Worm (Caenorhabditis elegans): ENCODE data around the gene gob-1.
A peak's percentile ranks its signal among the peaks of the same experiment; 100 is the strongest.

gob-1 gene

ce11 chrX:15541437-15541836 lies 48.0 kb downstream of the gob-1 start:
- TF ChIP-seq sox-4 (tag; optimal IDR thresholded peaks at IDR 0.05) (peak; percentile 16), dsc-1 (tag; optimal IDR thresholded peaks at IDR 0.05) (peak; percentile 93), egl-27 (tag; optimal IDR thresholded peaks at IDR 0.05) (no peak), nhr-71 (tag; optimal IDR thresholded peaks at IDR 0.05) (peak; percentile 2), skn-1 (tag; optimal IDR thresholded peaks at IDR 0.05) (no peak), aly-2 (tag; optimal IDR thresholded peaks at IDR 0.05) (no peak), pax-3 (tag; optimal IDR thresholded peaks at IDR 0.05) (peak; percentile 47), fkh-8 (tag; optimal IDR thresholded peaks at IDR 0.05) (peak; percentile 57), zag-1 (tag; optimal IDR thresholded peaks at IDR 0.05) (no peak), mab-9 (GFP tag; IDR thresholded peaks at IDR 0.05) (no peak), nhr-85 (tag) (no peak), pqm-1 (tag; optimal IDR thresholded peaks at IDR 0.05) (no peak), xbp-1 (tag; optimal IDR thresholded peaks at IDR 0.05) (no peak), nhr-237 (tag; optimal IDR thresholded peaks at IDR 0.05) (no peak), nhr-47 (tag; optimal IDR thresholded peaks at IDR 0.05) (peak; percentile 45)

DNA sequence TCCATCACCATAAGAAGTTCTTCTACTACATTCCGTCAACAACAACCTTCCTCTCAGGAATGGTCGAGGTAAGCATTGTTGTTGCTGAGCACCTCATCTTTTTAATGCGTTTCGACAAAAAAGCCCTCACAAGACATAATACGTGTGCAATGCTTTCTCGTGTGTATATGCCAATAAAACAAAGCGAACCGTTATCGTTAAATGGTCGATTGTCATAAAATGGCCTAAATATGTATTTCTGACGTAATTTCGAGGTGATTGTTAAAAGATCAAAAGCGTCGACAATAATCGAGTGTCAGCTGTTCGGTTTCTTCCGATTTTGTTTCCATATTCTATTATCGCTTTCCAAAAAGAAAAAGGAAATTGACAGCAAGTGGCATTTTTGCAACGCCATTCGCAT lies 51.3 kb downstream of the gob-1 start:
- TF ChIP-seq unc-98 (GFP tag; IDR thresholded peaks at IDR 0.05): no peak
- TF ChIP-seq lin-15B (tag; optimal IDR thresholded peaks at IDR 0.05): no peak
- no peak for TF ChIP-seq zip-4 (GFP tag; optimal IDR thresholded peaks at IDR 0.05)
- TF ChIP-seq nhr-19 (GFP tag; conservative IDR thresholded peaks at IDR 0.05): no peak
- TF ChIP-seq nhr-71 (tag; optimal IDR thresholded peaks at IDR 0.05): peak; percentile 9
- no peak for TF ChIP-seq unc-86 (tag; optimal IDR thresholded peaks at IDR 0.05)
- peak; percentile 60 for TF ChIP-seq elt-2 (tag; optimal IDR thresholded peaks at IDR 0.05)
- peak in 1 of 2 experiments; percentile 1 for TF ChIP-seq lin-35 (GFP tag; optimal IDR thresholded peaks at IDR 0.05)
- TF ChIP-seq nhr-28 (tag; optimal IDR thresholded peaks at IDR 0.05): no peak
- TF ChIP-seq unc-130 (tag; optimal IDR thresholded peaks at IDR 0.05): no peak
- no peak for TF ChIP-seq vab-15 (tag; optimal IDR thresholded peaks at IDR 0.05)
- TF ChIP-seq alr-1 (tag; optimal IDR thresholded peaks at IDR 0.05; ENCODE audit: borderline replicate concordance): no peak
- TF ChIP-seq nhr-76 (tag; optimal IDR thresholded peaks at IDR 0.05): no peak
- no peak for TF ChIP-seq blmp-1 (tag; optimal IDR thresholded peaks at IDR 0.05)

ce11 chrX:15545485-15545884 lies 52.1 kb downstream of the gob-1 start:
- TF ChIP-seq ceh-82 (tag; optimal IDR thresholded peaks at IDR 0.05) (peak in 1 of 3 experiments; percentile 1), unc-62 (GFP tag; optimal IDR thresholded peaks at IDR 0.05) (no peak), pqm-1 (tag; optimal IDR thresholded peaks at IDR 0.05) (no peak), ceh-90 (tag; optimal IDR thresholded peaks at IDR 0.05) (no peak), nhr-71 (tag; optimal IDR thresholded peaks at IDR 0.05) (peak; percentile 10), tbx-2 (tag; optimal IDR thresholded peaks at IDR 0.05) (peak; percentile 27), lin-14 (GFP tag; optimal IDR thresholded peaks at IDR 0.05) (peak; percentile 31), fkh-8 (tag; optimal IDR thresholded peaks at IDR 0.05) (peak; percentile 18)

- no peak for TF ChIP-seq C04F5.9 (tag; optimal IDR thresholded peaks at IDR 0.05)
- TF ChIP-seq unc-130 (tag; optimal IDR thresholded peaks at IDR 0.05): no peak
- TF ChIP-seq nhr-85 (tag): peak; percentile 29
- TF ChIP-seq Y116A8C.19 (tag; optimal IDR thresholded peaks at IDR 0.05; ENCODE audit: borderline replicate concordance): no peak
- TF ChIP-seq unc-30 (tag; optimal IDR thresholded peaks at IDR 0.05): no peak
- TF ChIP-seq tbx-2 (tag; optimal IDR thresholded peaks at IDR 0.05): no peak
- TF ChIP-seq swsn-7 (tag; optimal IDR thresholded peaks at IDR 0.05): no peak
- TF ChIP-seq snpc-4 (tag; optimal IDR thresholded peaks at IDR 0.05): no peak
- no peak for TF ChIP-seq lir-3 (tag; optimal IDR thresholded peaks at IDR 0.05; ENCODE audit: poor library complexity)
- no peak for TF ChIP-seq unc-62 (GFP tag; optimal IDR thresholded peaks at IDR 0.05)
- TF ChIP-seq elt-2 (tag; optimal IDR thresholded peaks at IDR 0.05): peak; percentile 1
- TF ChIP-seq grh-1 (GFP tag; IDR thresholded peaks at IDR 0.05): no peak
- no peak for TF ChIP-seq sptf-1 (tag; optimal IDR thresholded peaks at IDR 0.05)
- TF ChIP-seq fkh-4 (tag; optimal IDR thresholded peaks at IDR 0.05; ENCODE audit: borderline replicate concordance): no peak
- TF ChIP-seq mep-1 (tag; optimal IDR thresholded peaks at IDR 0.05): no peak
- no peak for TF ChIP-seq efl-1 (optimal IDR thresholded peaks at IDR 0.05)
- TF ChIP-seq efl-1 (GFP tag; optimal IDR thresholded peaks at IDR 0.05 in 1 of 2): peak in 1 of 2 experiments; percentile 84
- no peak for TF ChIP-seq egl-27 (tag; optimal IDR thresholded peaks at IDR 0.05)
- TF ChIP-seq C16A3.4 (tag; optimal IDR thresholded peaks at IDR 0.05): no peak
- no peak for TF ChIP-seq lin-13 (GFP tag; optimal IDR thresholded peaks at IDR 0.05)
- no peak for TF ChIP-seq dpl-1 (GFP tag; optimal IDR thresholded peaks at IDR 0.05)
- TF ChIP-seq lin-14 (GFP tag; optimal IDR thresholded peaks at IDR 0.05): no peak
- no peak for TF ChIP-seq mab-9 (GFP tag; IDR thresholded peaks at IDR 0.05)
- TF ChIP-seq irx-1 (tag; optimal IDR thresholded peaks at IDR 0.05): no peak
Observed at ce11 chrX:15546943-15547342, 53.5 kb downstream of the gob-1 start.

All from whole organism, L1 larva.